Fruit fly (Drosophila melanogaster): Measurements from ENCODE around the gene Ubx.

DNA sequence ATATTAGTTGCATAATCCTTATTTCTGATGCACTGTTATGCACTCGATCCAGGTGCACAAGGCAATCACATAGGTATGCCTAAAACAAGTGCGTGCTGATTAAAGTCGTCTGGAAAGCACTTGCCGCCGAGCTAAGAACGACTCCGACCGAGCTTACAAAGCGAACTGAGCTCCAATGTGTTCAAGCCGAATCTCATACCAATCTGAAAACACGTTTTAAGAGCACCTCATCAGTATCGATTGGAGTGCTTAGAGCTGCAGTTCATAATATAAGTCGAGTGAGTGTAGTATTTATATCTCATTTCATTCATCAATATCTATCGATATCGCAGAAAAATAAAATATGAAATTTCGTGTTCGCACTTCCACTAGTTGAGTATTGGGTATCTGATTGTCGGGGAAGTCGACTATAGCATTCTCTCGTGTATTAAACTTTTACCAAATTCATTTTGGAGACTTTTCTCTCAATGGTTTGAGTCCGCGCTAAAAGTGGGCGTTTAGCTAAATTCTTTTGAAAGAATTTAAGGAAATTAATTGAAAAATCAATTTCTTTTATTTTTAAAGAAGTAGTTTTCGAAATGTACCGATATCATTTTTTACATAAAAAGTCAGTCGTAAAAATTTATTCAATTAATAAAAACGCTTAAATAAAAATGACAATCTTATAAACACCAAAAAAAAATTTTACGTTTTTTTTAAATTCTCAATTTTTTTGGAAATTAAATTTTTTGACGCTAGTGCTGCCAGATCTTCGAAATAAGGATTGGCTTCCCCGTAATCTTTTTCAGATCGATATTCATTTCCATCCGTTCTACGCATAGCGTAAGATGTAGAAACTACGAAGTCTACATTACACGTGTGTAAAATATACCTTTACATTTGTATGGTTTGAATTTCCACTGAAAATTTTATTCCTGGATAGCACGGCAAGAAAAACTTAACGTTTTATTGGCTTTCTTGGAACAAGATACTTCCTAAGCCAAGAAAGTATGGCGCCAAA, 78.4 kb downstream of the Ubx start, which contains the start of gene modSP:
- TF ChIP-seq h (optimal IDR thresholded peaks at IDR 0.05) (no peak), ttk (optimal IDR thresholded peaks at IDR 0.05) (no peak), psq (optimal IDR thresholded peaks at IDR 0.05) (no peak), Myc (optimal IDR thresholded peaks at IDR 0.05) (no peak), Sin3A (optimal IDR thresholded peaks at IDR 0.05) (no peak), insv (optimal IDR thresholded peaks at IDR 0.05) (no peak)

Measured in Kc167 (cell line).